Fruit fly (Drosophila melanogaster) whole organism, embryonic: Measurements from ENCODE around the gene Muc96D.

Experiments used
- CG10959 ChIP-seq: fragments of 200-800 bp; sonication (Bioruptor generic); IDR thresholded peaks from 2 replicates; pipeline ENCODE4 v1.3.6; 2022; ENCODE audit warnings: missing biosample characterization, missing genetic modification characterization
- CG12659 ChIP-seq: fragments of 200-800 bp; sonication (Bioruptor generic); optimal IDR thresholded peaks from 3 replicates; lab custom pipeline; 2017; ENCODE audit warnings: mild to moderate bottlenecking, missing biosample characterization, missing genetic modification reagents, missing genetic modification characterization
- CG12769 ChIP-seq: fragments of 200-800 bp; sonication (Bioruptor generic); optimal IDR thresholded peaks from 2 replicates; lab custom pipeline; 2019; ENCODE audit warnings: missing biosample characterization, mild to moderate bottlenecking, missing genetic modification characterization, moderate library complexity
- CG14860 ChIP-seq: fragments of 200-800 bp; sonication (Bioruptor generic); IDR thresholded peaks from 3 replicates; pipeline ENCODE4 v1.3.6; 2022; ENCODE audit warnings: missing biosample characterization, missing genetic modification characterization; ENCODE audit not compliant: partially characterized antibody
- CG1529 ChIP-seq: fragments of 200-800 bp; sonication (Bioruptor generic); optimal IDR thresholded peaks from 3 replicates; lab custom pipeline; 2018; ENCODE audit warnings: missing biosample characterization, missing genetic modification characterization
- CG15601 ChIP-seq: fragments of 200-800 bp; sonication (Bioruptor generic); optimal IDR thresholded peaks from 3 replicates; lab custom pipeline; 2019; ENCODE audit warnings: missing biosample characterization, mild to moderate bottlenecking, missing genetic modification characterization, moderate library complexity
- CG1602 ChIP-seq: fragments of 200-800 bp; sonication (Bioruptor generic); optimal IDR thresholded peaks from 3 replicates; lab custom pipeline; 2016; ENCODE audit warnings: missing biosample characterization, missing genetic modification characterization
- CG16813 ChIP-seq: fragments of 200-800 bp; sonication (Bioruptor generic); IDR thresholded peaks from 3 replicates; pipeline ENCODE4 v1.3.6; 2022; ENCODE audit warnings: missing biosample characterization, missing genetic modification characterization; ENCODE audit not compliant: partially characterized antibody
- CG17359 ChIP-seq: fragments of 200-800 bp; sonication (Bioruptor generic); optimal IDR thresholded peaks from 3 replicates; lab custom pipeline; 2018; ENCODE audit warnings: missing biosample characterization, mild to moderate bottlenecking, missing genetic modification characterization, moderate library complexity
- CG18011 ChIP-seq: fragments of 200-800 bp; sonication (Bioruptor generic); optimal IDR thresholded peaks from 2 replicates; lab custom pipeline; 2017; ENCODE audit warnings: missing biosample characterization, missing genetic modification characterization, mild to moderate bottlenecking, moderate library complexity, missing genotype
- CG32532 ChIP-seq: fragments of 200-800 bp; sonication (Bioruptor generic); IDR thresholded peaks from 2 replicates; pipeline ENCODE4 v1.3.6; 2022; ENCODE audit warnings: missing biosample characterization, missing genetic modification characterization
- CG3995 ChIP-seq: fragments of 200-800 bp; sonication (Bioruptor generic); optimal IDR thresholded peaks from 3 replicates; lab custom pipeline; 2016; ENCODE audit warnings: missing biosample characterization, missing genetic modification characterization
- CG4424 ChIP-seq: fragments of 200-800 bp; sonication (Bioruptor generic); optimal IDR thresholded peaks from 3 replicates; lab custom pipeline; 2016; ENCODE audit warnings: missing biosample characterization, missing genetic modification characterization
- CG6254 ChIP-seq: fragments of 200-800 bp; sonication (Bioruptor generic); optimal IDR thresholded peaks from 3 replicates; lab custom pipeline; 2017; ENCODE audit warnings: mild to moderate bottlenecking, missing biosample characterization, missing genetic modification reagents, missing genetic modification characterization
- CG6854 ChIP-seq: fragments of 200-800 bp; sonication (Bioruptor generic); optimal IDR thresholded peaks from 3 replicates; lab custom pipeline; 2017; ENCODE audit warnings: missing biosample characterization, mild to moderate bottlenecking, missing genetic modification characterization
- CG7786 ChIP-seq: fragments of 200-800 bp; sonication (Bioruptor generic); optimal IDR thresholded peaks from 2 replicates; lab custom pipeline; 2016; ENCODE audit warnings: missing biosample characterization, missing genetic modification characterization
- CG8089 ChIP-seq: fragments of 200-800 bp; sonication (Bioruptor generic); optimal IDR thresholded peaks from 3 replicates; lab custom pipeline; 2016; ENCODE audit warnings: missing biosample characterization, missing genetic modification characterization
- CG8281 ChIP-seq: fragments of 200-800 bp; sonication (Bioruptor generic); optimal IDR thresholded peaks from 2 replicates; lab custom pipeline; 2018; ENCODE audit warnings: missing biosample characterization, mild to moderate bottlenecking, missing genetic modification characterization, moderate library complexity
- CG8924 ChIP-seq: fragments of 200-800 bp; optimal IDR thresholded peaks from 3 replicates; lab custom pipeline; 2019; ENCODE audit warnings: missing biosample characterization, mild to moderate bottlenecking, missing genetic modification characterization, moderate library complexity
- Chrac-16 ChIP-seq: fragments of 200-800 bp; sonication (Bioruptor generic); optimal IDR thresholded peaks from 3 replicates; lab custom pipeline; 2016; ENCODE audit warnings: missing biosample characterization, missing genetic modification characterization
- D ChIP-seq, 2 experiments: fragments of 200-800 bp in 1 of 2; fragments of >200 bp in 1 of 2; sonication (Bioruptor generic) in 1 of 2; optimal IDR thresholded peaks; 2 replicates in 1 of 2; 3 replicates in 1 of 2; lab custom pipeline; 2017; ENCODE audit warnings: mild to moderate bottlenecking in 1 of 2, missing biosample characterization in 1 of 2, missing genetic modification characterization in 1 of 2, missing genetic modification reagents in 1 of 2
- H15 ChIP-seq: fragments of 200-800 bp; sonication (Bioruptor generic); IDR thresholded peaks from 3 replicates; pipeline ENCODE4 v1.3.6; 2022; ENCODE audit warnings: missing biosample characterization, missing genetic modification characterization
- Kr ChIP-seq: fragments of 200-800 bp; sonication (Bioruptor generic); optimal IDR thresholded peaks from 2 replicates; lab custom pipeline; 2017; ENCODE audit warnings: missing biosample characterization, mild to moderate bottlenecking, missing genetic modification characterization
- Meics ChIP-seq: fragments of 200-800 bp; sonication (Bioruptor generic); optimal IDR thresholded peaks from 2 replicates; lab custom pipeline; 2017; ENCODE audit warnings: missing biosample characterization, mild to moderate bottlenecking, missing genetic modification characterization
- NFAT ChIP-seq: fragments of 200-800 bp; sonication (Bioruptor generic); IDR thresholded peaks from 2 replicates; pipeline ENCODE4 v1.3.6; 2022; ENCODE audit warnings: missing biosample characterization, missing genetic modification characterization
- Oaz ChIP-seq: fragments of 200-800 bp; sonication (Bioruptor generic); IDR thresholded peaks from 2 replicates; pipeline ENCODE4 v1.3.6; 2022; ENCODE audit warnings: missing biosample characterization, missing genetic modification characterization
- Sox100B ChIP-seq: fragments of 200-800 bp; sonication (Bioruptor generic); optimal IDR thresholded peaks from 3 replicates; lab custom pipeline; 2018; ENCODE audit warnings: missing biosample characterization, mild to moderate bottlenecking, missing genetic modification characterization
- abd-A ChIP-seq: fragments of 200-800 bp; sonication (Bioruptor generic); optimal IDR thresholded peaks from 3 replicates; lab custom pipeline; 2019; ENCODE audit warnings: missing biosample characterization, mild to moderate bottlenecking, missing genetic modification characterization, moderate library complexity
- aop ChIP-seq: fragments of 200-800 bp; sonication (Bioruptor generic); IDR thresholded peaks from 2 replicates; pipeline ENCODE4 v1.3.6; 2022; ENCODE audit warnings: missing biosample characterization, missing genetic modification characterization
- bab2 ChIP-seq: fragments of 200-800 bp; sonication (Bioruptor generic); optimal IDR thresholded peaks from 2 replicates; lab custom pipeline; 2016; ENCODE audit warnings: missing biosample characterization, missing genetic modification characterization
- danr ChIP-seq: fragments of 200-800 bp; sonication (Bioruptor generic); IDR thresholded peaks from 2 replicates; pipeline ENCODE4 v1.3.6; 2022; ENCODE audit warnings: missing biosample characterization, missing genetic modification characterization
- dpn ChIP-seq, 2 experiments: fragments of 200-800 bp; sonication (Bioruptor generic); optimal IDR thresholded peaks; 3 replicates each; lab custom pipeline; 2016; ENCODE audit warnings: missing biosample characterization in 2 of 2, missing genetic modification characterization in 2 of 2
- exex ChIP-seq: fragments of 200-800 bp; sonication (Bioruptor generic); optimal IDR thresholded peaks from 4 replicates; lab custom pipeline; 2018; ENCODE audit warnings: missing biosample characterization, mild to moderate bottlenecking, missing genetic modification characterization, moderate library complexity
- gce ChIP-seq: fragments of 200-800 bp; sonication (Bioruptor generic); IDR thresholded peaks from 3 replicates; pipeline ENCODE4 v1.3.6; 2022; ENCODE audit warnings: missing biosample characterization, missing genetic modification characterization
- gcm ChIP-seq: fragments of 200-800 bp; sonication (Bioruptor generic); optimal IDR thresholded peaks from 2 replicates; lab custom pipeline; 2019; ENCODE audit warnings: missing biosample characterization, mild to moderate bottlenecking, missing genetic modification characterization, moderate library complexity
- kni ChIP-seq: fragments of 200-800 bp; sonication (Bioruptor generic); optimal IDR thresholded peaks from 3 replicates; lab custom pipeline; 2017; ENCODE audit warnings: mild to moderate bottlenecking, missing biosample characterization, missing genetic modification reagents, missing genetic modification characterization
- luna ChIP-seq: fragments of 200-800 bp; sonication (Bioruptor generic); optimal IDR thresholded peaks from 2 replicates; lab custom pipeline; 2016; ENCODE audit warnings: missing biosample characterization, missing genetic modification characterization
- nom ChIP-seq: fragments of 200-800 bp; sonication (Bioruptor generic); optimal IDR thresholded peaks from 2 replicates; lab custom pipeline; 2017; ENCODE audit warnings: missing biosample characterization, missing genetic modification characterization, mild to moderate bottlenecking, moderate library complexity, missing genetic modification reagents
- p53 ChIP-seq: fragments of 200-800 bp; sonication (Bioruptor generic); optimal IDR thresholded peaks from 2 replicates; lab custom pipeline; 2016; ENCODE audit warnings: missing biosample characterization, missing genetic modification characterization
- pan ChIP-seq, 4 experiments: fragments of >200 bp in 3 of 4; fragments of 200-800 bp in 1 of 4; sonication (Bioruptor generic) in 1 of 4; optimal IDR thresholded peaks in 3 of 4; IDR thresholded peaks in 1 of 4; 2 replicates each; pipeline versions ENCODE4 v1.3.6 to Lab custom; 2017 to 2022; ENCODE audit warnings: missing biosample characterization in 2 of 4, missing genetic modification characterization in 2 of 4, mixed read lengths in 1 of 4
- pnt ChIP-seq: fragments of 200-800 bp; sonication (Bioruptor generic); optimal IDR thresholded peaks from 3 replicates; lab custom pipeline; 2016; ENCODE audit warnings: missing biosample characterization, missing genetic modification characterization
- sc ChIP-seq, 3 experiments: fragments of >200 bp in 2 of 3; fragments of 200-800 bp in 1 of 3; sonication (Bioruptor generic) in 1 of 3; optimal IDR thresholded peaks; 2 replicates in 2 of 3; 3 replicates in 1 of 3; lab custom pipeline; 2017; ENCODE audit warnings: mild to moderate bottlenecking in 1 of 3, missing biosample characterization in 1 of 3, missing genetic modification characterization in 1 of 3, missing genetic modification reagents in 1 of 3
- seq ChIP-seq: fragments of 200-800 bp; sonication (Bioruptor generic); IDR thresholded peaks from 2 replicates; pipeline ENCODE4 v1.3.6; 2022; ENCODE audit warnings: missing biosample characterization, missing genetic modification characterization
- tgo ChIP-seq: fragments of 200-800 bp; sonication (Bioruptor generic); IDR thresholded peaks from 3 replicates; pipeline ENCODE4 v1.3.6; 2022; ENCODE audit warnings: missing biosample characterization, missing genetic modification characterization
- tll ChIP-seq, 2 experiments: fragments of 200-800 bp in 1 of 2; fragments of >200 bp in 1 of 2; sonication (Bioruptor generic) in 1 of 2; optimal IDR thresholded peaks; 2 replicates each; lab custom pipeline; 2017 to 2019; ENCODE audit warnings: missing biosample characterization in 2 of 2, missing genetic modification characterization in 2 of 2, mild to moderate bottlenecking in 1 of 2, moderate library complexity in 1 of 2
- usp ChIP-seq: fragments of >200 bp; optimal IDR thresholded peaks from 2 replicates; lab custom pipeline; 2017; ENCODE audit warnings: missing biosample characterization, missing genetic modification characterization

The Muc96D gene

DNA sequence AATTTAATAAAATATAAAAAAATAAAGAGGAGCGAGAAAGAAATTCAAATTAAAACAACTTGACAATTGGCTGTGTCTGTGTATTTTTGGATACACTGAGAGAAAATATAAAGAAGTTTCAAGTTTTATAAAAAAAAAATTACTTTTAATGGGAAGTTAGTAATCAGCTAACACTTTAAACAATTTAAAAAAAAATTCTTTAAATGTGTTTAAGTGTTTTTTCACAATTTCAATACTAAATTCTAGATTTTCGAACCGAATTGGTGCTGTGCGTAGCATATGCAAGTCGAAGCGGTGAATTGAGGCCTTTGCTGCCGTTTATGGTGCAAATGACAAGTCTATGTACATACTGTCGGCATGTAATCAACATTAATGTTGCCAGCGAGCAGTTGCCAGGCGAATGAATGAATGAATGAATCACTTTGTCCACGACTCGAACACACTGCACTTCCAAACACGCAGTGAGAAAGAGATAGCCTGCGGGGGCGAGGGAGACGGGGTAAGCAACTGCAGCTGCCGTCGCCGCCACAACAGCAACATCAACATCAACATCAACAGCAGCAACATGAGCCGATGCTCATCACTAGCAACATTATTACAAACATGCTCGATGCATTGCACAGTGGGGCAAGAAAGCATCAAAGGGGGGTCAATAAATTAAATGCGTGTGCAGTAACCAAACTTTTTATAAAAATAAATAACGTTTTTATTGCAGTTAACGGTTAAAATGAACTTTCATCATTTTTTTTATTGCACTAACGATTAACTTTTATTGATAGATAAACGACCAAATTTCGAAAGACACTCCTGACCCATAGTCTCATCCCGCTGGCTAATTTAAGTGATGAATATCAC is 45.3 kb upstream of the Muc96D start (continued):
- TF ChIP-seq CG4424 (GFP tag; lab: Kevin White, UChicago) (peak; percentile 71), CG1602 (peak; percentile 73), tll (GFP tag; optimal IDR thresholded peaks at IDR 0.05; lab: Kevin White, UChicago) (no peak), bab2 (GFP tag; lab: Kevin White, UChicago) (peak; percentile 35), CG17359 (tag; lab: Kevin White, UChicago) (peak; percentile 69), exex (tag; lab: Kevin White, UChicago) (no peak), gce (GFP tag; lab: Robert Waterston, UW) (peak; percentile 79), tgo (peak; percentile 62), aop (no peak), CG15601 (tag; lab: Kevin White, UChicago) (peak; percentile 60), CG1529 (GFP tag; lab: Kevin White, UChicago) (peak; percentile 67), CG8089 (GFP tag; lab: Kevin White, UChicago) (peak; percentile 16), abd-A (tag; lab: Kevin White, UChicago) (no peak), CG10959 (GFP tag; lab: Robert Waterston, UW) (peak; percentile 65; the same call in 1 of the 2 replicates), seq (GFP tag; lab: Robert Waterston, UW) (0 out of 2 replicates have a peak, but pooled peaks have one; percentile 37), usp (GFP tag; lab: Kevin White, UChicago) (no peak), Meics (GFP tag; lab: Kevin White, UChicago) (no peak), sc (optimal IDR thresholded peaks at IDR 0.05; lab: Kevin White, UChicago) (no peak), sc (GFP tag; optimal IDR thresholded peaks at IDR 0.05; lab: Kevin White, UChicago) (peak; percentile 79), luna (GFP tag; lab: Kevin White, UChicago) (no peak), CG32532 (GFP tag; lab: Robert Waterston, UW) (no peak), CG14860 (GFP tag; lab: Robert Waterston, UW) (peak; percentile 55; the same call in 1 of the 3 replicates), nom (GFP tag; lab: Kevin White, UChicago) (peak; percentile 69), Sox100B (GFP tag; lab: Kevin White, UChicago) (peak; percentile 70), kni (GFP tag; lab: Kevin White, UChicago) (peak; percentile 33), Oaz (GFP tag; lab: Robert Waterston, UW) (no peak), pnt (GFP tag; lab: Kevin White, UChicago) (peak; percentile 40), CG6254 (GFP tag; lab: Kevin White, UChicago) (peak; percentile 54), D (optimal IDR thresholded peaks at IDR 0.05; lab: Kevin White, UChicago) (no peak), D (GFP tag; optimal IDR thresholded peaks at IDR 0.05; lab: Kevin White, UChicago) (peak; percentile 60), CG16813 (no peak), Kr (GFP tag; lab: Kevin White, UChicago) (no peak), H15 (GFP tag; lab: Robert Waterston, UW) (peak; percentile 66; the same call in 1 of the 3 replicates), CG18011 (GFP tag; lab: Kevin White, UChicago) (no peak), CG12659 (GFP tag; lab: Kevin White, UChicago) (no peak), Chrac-16 (GFP tag; lab: Kevin White, UChicago) (peak; percentile 72), pan (optimal IDR thresholded peaks at IDR 0.05; lab: Kevin White, UChicago) (no peak), pan (GFP tag; optimal IDR thresholded peaks at IDR 0.05 in 1 of 2, IDR thresholded peaks at IDR 0.05 in 1 of 2) (peak in 1 of 2 experiments; percentile 65), danr (GFP tag; lab: Robert Waterston, UW) (no peak), CG8924 (tag; lab: Kevin White, UChicago) (peak; percentile 44), CG6854 (GFP tag; lab: Kevin White, UChicago) (no peak), CG7786 (GFP tag; lab: Kevin White, UChicago) (peak; percentile 9), gcm (GFP tag; lab: Kevin White, UChicago) (peak; percentile 79), dpn (GFP tag; optimal IDR thresholded peaks at IDR 0.05; lab: Kevin White, UChicago) (peak; percentile 53 to 63), p53 (GFP tag; lab: Kevin White, UChicago) (no peak), CG8281 (tag; lab: Kevin White, UChicago) (peak; percentile 87), CG12769 (tag; lab: Kevin White, UChicago) (peak; percentile 24), CG3995 (GFP tag; lab: Kevin White, UChicago) (no peak), NFAT (GFP tag; lab: Robert Waterston, UW) (no peak)
